Worm (Caenorhabditis elegans) whole organism, L3 larva: ENCODE data around the gene ceeh-1.
A peak's percentile ranks its signal among the peaks of the same experiment; 100 is the strongest.

Experiments
- R02D3.7 ChIP-seq: fragments of 150-350 bp; optimal IDR thresholded peaks from 2 replicates; lab custom pipeline; 2014; ENCODE audit warnings: missing biosample characterization, missing genetic modification characterization
- aly-2 ChIP-seq: fragments of 150-350 bp; optimal IDR thresholded peaks from 2 replicates; lab custom pipeline; 2014; ENCODE audit warnings: missing biosample characterization, missing genetic modification characterization
- ama-1 ChIP-seq: fragments of 150-350 bp; optimal IDR thresholded peaks from 2 replicates; lab custom pipeline; 2018
- ceh-28 ChIP-seq: fragments of 150-350 bp; optimal IDR thresholded peaks from 2 replicates; lab custom pipeline; 2014; ENCODE audit warnings: missing biosample characterization, missing genetic modification reagents, missing genetic modification characterization
- ceh-9 ChIP-seq: sonication (generic microtip); optimal IDR thresholded peaks from 2 replicates; lab custom pipeline; 2018; ENCODE audit warnings: missing biosample characterization, missing genetic modification characterization
- daf-12 ChIP-seq: fragments of 150-350 bp; optimal IDR thresholded peaks from 2 replicates; lab custom pipeline; 2014; ENCODE audit warnings: missing biosample characterization, missing genetic modification reagents, missing genetic modification characterization
- egl-27 ChIP-seq: sonication (generic microtip); optimal IDR thresholded peaks from 4 replicates; lab custom pipeline; 2017; ENCODE audit warnings: missing biosample characterization, missing genetic modification reagents, missing genetic modification characterization
- egl-5 ChIP-seq: fragments of 150-350 bp; optimal IDR thresholded peaks from 2 replicates; lab custom pipeline; 2017; ENCODE audit warnings: missing biosample characterization, missing genetic modification reagents, missing genetic modification characterization, inconsistent platforms
- elt-1 ChIP-seq: fragments of 150-350 bp; optimal IDR thresholded peaks from 2 replicates; lab custom pipeline; 2014; ENCODE audit warnings: missing biosample characterization, missing genetic modification characterization
- elt-2 ChIP-seq: sonication (generic microtip); optimal IDR thresholded peaks from 2 replicates; lab custom pipeline; 2016; ENCODE audit warnings: missing genetic modification reagents, mild to moderate bottlenecking, missing genetic modification characterization, missing compliant biosample characterization
- elt-3 ChIP-seq, 3 experiments: fragments of 150-350 bp in 1 of 3; sonication (generic microtip) in 2 of 3; optimal IDR thresholded peaks; 2 replicates in 2 of 3; 4 replicates in 1 of 3; lab custom pipeline; 2014 to 2017; ENCODE audit warnings: missing biosample characterization in 3 of 3, missing genetic modification characterization in 3 of 3
- eor-1 ChIP-seq, 2 experiments: fragments of 150-350 bp; optimal IDR thresholded peaks; 2 replicates each; lab custom pipeline; 2014 to 2018; ENCODE audit warnings: missing biosample characterization in 2 of 2, missing genetic modification characterization in 2 of 2
- fkh-10 ChIP-seq: sonication (generic microtip); optimal IDR thresholded peaks from 2 replicates; lab custom pipeline; 2017; ENCODE audit warnings: missing biosample characterization, missing genetic modification reagents, missing genetic modification characterization
- fkh-2 ChIP-seq: fragments of 150-350 bp; optimal IDR thresholded peaks from 2 replicates; lab custom pipeline; 2014; ENCODE audit warnings: missing biosample characterization, missing genetic modification reagents, missing genetic modification characterization
- jun-1 ChIP-seq: fragments of 150-350 bp; optimal IDR thresholded peaks from 2 replicates; lab custom pipeline; 2014; ENCODE audit warnings: missing biosample characterization, missing genetic modification reagents, missing genetic modification characterization
- lin-15B ChIP-seq: fragments of 150-350 bp; optimal IDR thresholded peaks from 2 replicates; lab custom pipeline; 2014; ENCODE audit warnings: missing biosample characterization, missing genetic modification characterization
- nfya-1 ChIP-seq: sonication (generic microtip); optimal IDR thresholded peaks from 2 replicates; lab custom pipeline; 2017; ENCODE audit warnings: missing genetic modification characterization, mild to moderate bottlenecking, missing compliant biosample characterization, antibody characterized with exemption, moderate library complexity; ENCODE audit not compliant: insufficient read depth
- nhr-11 ChIP-seq: fragments of 150-350 bp; optimal IDR thresholded peaks from 2 replicates; lab custom pipeline; 2014; ENCODE audit warnings: missing biosample characterization, missing genetic modification characterization
- nhr-23 ChIP-seq: fragments of 150-350 bp; optimal IDR thresholded peaks from 2 replicates; lab custom pipeline; 2014; ENCODE audit warnings: missing biosample characterization, missing genetic modification reagents, missing genetic modification characterization
- nhr-25 ChIP-seq: sonication (generic microtip); optimal IDR thresholded peaks from 2 replicates; lab custom pipeline; 2017; ENCODE audit warnings: missing biosample characterization, missing genetic modification characterization
- nhr-28 ChIP-seq: fragments of 150-350 bp; optimal IDR thresholded peaks from 2 replicates; lab custom pipeline; 2014; ENCODE audit warnings: missing biosample characterization, missing genetic modification characterization
- nhr-67 ChIP-seq: fragments of 150-350 bp; optimal IDR thresholded peaks from 2 replicates; lab custom pipeline; 2014; ENCODE audit warnings: missing biosample characterization, missing genetic modification characterization
- nhr-76 ChIP-seq: fragments of 150-350 bp; sonication (generic microtip); optimal IDR thresholded peaks from 5 replicates; lab custom pipeline; 2014; ENCODE audit warnings: missing biosample characterization, missing genetic modification characterization
- pha-4 ChIP-seq: fragments of 150-350 bp; optimal IDR thresholded peaks from 2 replicates; lab custom pipeline; 2014; ENCODE audit warnings: missing biosample characterization, missing genetic modification reagents, missing genetic modification characterization
- sea-2 ChIP-seq: fragments of 150-350 bp; sonication (generic microtip); optimal IDR thresholded peaks from 4 replicates; lab custom pipeline; 2014; ENCODE audit warnings: missing biosample characterization, missing genetic modification reagents, missing genetic modification characterization
- skn-1 ChIP-seq: fragments of 150-350 bp; optimal IDR thresholded peaks from 2 replicates; lab custom pipeline; 2014; ENCODE audit warnings: missing biosample characterization, missing genetic modification characterization
- snpc-4 ChIP-seq: fragments of 150-350 bp; optimal IDR thresholded peaks from 2 replicates; lab custom pipeline; 2014; ENCODE audit warnings: missing biosample characterization, missing genetic modification characterization
- unc-39 ChIP-seq: sonication (generic microtip); optimal IDR thresholded peaks from 4 replicates; lab custom pipeline; 2017; ENCODE audit warnings: missing biosample characterization, missing genetic modification characterization
- unc-62 ChIP-seq: fragments of 150-350 bp; sonication (generic microtip); optimal IDR thresholded peaks from 4 replicates; lab custom pipeline; 2014; ENCODE audit warnings: missing biosample characterization, missing genetic modification reagents, missing genetic modification characterization
- zag-1 ChIP-seq: fragments of 150-350 bp; optimal IDR thresholded peaks from 2 replicates; lab custom pipeline; 2014; ENCODE audit warnings: missing biosample characterization, missing genetic modification characterization
- ztf-11 ChIP-seq: fragments of 150-350 bp; optimal IDR thresholded peaks from 2 replicates; lab custom pipeline; 2014; ENCODE audit warnings: missing biosample characterization, missing genetic modification characterization
- ztf-4 ChIP-seq: fragments of 150-350 bp; optimal IDR thresholded peaks from 2 replicates; lab custom pipeline; 2014; ENCODE audit warnings: missing biosample characterization, missing genetic modification characterization

Gene ceeh-1

DNA sequence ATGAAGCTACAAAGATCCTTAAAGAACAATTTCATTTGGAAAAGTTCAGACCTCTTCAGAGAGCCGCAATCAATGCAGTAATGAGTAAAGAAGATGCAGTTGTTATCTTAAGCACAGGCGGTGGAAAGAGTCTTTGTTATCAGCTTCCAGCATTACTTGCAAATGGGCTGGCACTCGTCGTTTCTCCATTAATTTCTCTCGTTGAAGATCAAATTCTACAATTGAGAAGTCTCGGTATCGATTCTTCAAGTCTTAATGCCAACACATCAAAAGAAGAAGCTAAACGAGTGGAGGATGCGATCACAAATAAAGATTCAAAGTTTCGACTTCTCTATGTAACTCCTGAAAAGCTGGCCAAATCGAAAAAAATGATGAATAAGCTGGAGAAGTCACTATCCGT, 24.8 kb upstream of the ceeh-1 start:
- no peak for TF ChIP-seq eor-1 (tag; optimal IDR thresholded peaks at IDR 0.05; lab: Kevin White, UChicago)
- TF ChIP-seq ceh-28 (tag; lab: Kevin White, UChicago) = no peak
- TF ChIP-seq egl-27 (tag; lab: Kevin White, UChicago) = no peak
- no peak for TF ChIP-seq nfya-1 (tag; lab: Kevin White, UChicago)
- no peak for TF ChIP-seq daf-12
- no peak for TF ChIP-seq nhr-11 (tag; lab: Kevin White, UChicago)
- no peak for TF ChIP-seq ztf-4 (tag; lab: Kevin White, UChicago)
- no peak for TF ChIP-seq lin-15B (tag; lab: Kevin White, UChicago)
- TF ChIP-seq aly-2 = no peak
- no peak for TF ChIP-seq unc-62
- no peak for TF ChIP-seq nhr-28 (tag; lab: Kevin White, UChicago)

ce11 chrIII:856260-856659, 24.2 kb upstream of the ceeh-1 start, which contains the start of gene K02F3.12:
K02F3.12 (plus strand) TSS chrIII:856560.
- no peak for TF ChIP-seq ztf-11 (tag; lab: Kevin White, UChicago)
- TF ChIP-seq nhr-76 (tag; lab: Kevin White, UChicago) = no peak
- TF ChIP-seq unc-39 (tag; lab: Kevin White, UChicago) = no peak
- no peak for TF ChIP-seq fkh-10 (GFP tag; lab: Kevin White, UChicago)
- no peak for TF ChIP-seq sea-2 (GFP tag; lab: Kevin White, UChicago)
- no peak for TF ChIP-seq R02D3.7 (tag; lab: Kevin White, UChicago)
- TF ChIP-seq snpc-4 (tag; lab: Kevin White, UChicago) = no peak
- TF ChIP-seq, all 47 proteins: peak for 0

DNA sequence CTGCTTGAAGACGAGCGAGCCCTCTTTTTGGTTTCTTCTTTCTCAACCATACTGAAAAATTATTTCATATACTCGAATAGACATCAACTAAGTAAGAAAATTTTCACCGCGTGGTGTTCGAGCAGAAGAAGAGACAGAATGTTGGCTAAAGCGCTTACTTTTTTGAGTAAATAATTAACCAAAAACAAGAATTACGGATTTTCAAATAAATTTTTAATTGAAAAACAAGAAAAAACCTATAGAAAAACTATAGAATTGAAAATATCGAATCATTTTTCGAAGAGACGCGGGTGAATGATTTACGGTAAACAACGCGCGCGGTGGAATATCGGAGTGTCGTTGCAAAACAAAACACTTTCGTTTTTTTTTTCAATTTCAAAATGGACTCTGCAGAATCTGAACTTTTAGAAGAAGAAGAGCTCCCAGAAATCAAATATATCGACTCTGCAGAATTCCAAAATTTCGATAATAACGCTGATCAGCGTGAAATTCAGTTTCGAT, 21.8 kb upstream of the ceeh-1 start, which contains the start of the genes rnp-5 and tag-51:
Gene rnp-5 (minus strand): TSS at position 51 of the 501 bp plus-strand sequence.
Gene tag-51 (plus strand): TSS at position 363 of the 501 bp plus-strand sequence.
- peak; percentile 51 for TF ChIP-seq R02D3.7 (tag; lab: Kevin White, UChicago)
- TF ChIP-seq egl-5 (tag; lab: Kevin White, UChicago) = no peak
- no peak for TF ChIP-seq nfya-1 (tag; lab: Kevin White, UChicago)
- TF ChIP-seq pha-4 (tag; lab: Kevin White, UChicago) = peak; percentile 53
- peak; percentile 21 for TF ChIP-seq lin-15B (tag; lab: Kevin White, UChicago)
- TF ChIP-seq, all 47 proteins: peak for 3

DNA sequence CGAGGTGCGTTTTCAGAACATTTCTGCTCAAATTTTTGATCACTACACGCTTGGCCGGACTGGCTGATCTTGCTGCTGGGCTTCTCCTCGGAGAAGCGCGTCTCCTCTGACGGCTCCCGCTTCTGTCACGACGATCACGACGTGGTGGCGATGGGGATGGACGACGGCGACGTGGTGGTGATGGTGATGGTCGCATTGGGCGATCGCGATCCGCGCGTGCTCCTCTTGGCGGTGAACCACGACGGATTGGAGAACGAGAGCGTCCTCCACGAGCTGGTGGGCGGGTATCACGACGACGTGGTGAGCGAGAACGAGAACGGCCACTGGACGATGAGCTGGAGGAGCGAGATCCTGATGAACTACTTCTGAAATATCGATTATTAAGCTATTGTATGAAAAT, 21.3 kb upstream of the ceeh-1 start:
- TF ChIP-seq ztf-11 (tag; lab: Kevin White, UChicago) (no peak), ceh-9 (tag; lab: Kevin White, UChicago) (no peak), ceh-28 (tag; lab: Kevin White, UChicago) (no peak), jun-1 (no peak)

ce11 chrIII:852296-852695, 20.2 kb upstream of the ceeh-1 start, which contains the start of gene moma-1:
moma-1 (minus strand) TSS chrIII:852396.
- TF ChIP-seq nhr-76 (tag; lab: Kevin White, UChicago) = no peak
- TF ChIP-seq nhr-23 (tag; lab: Kevin White, UChicago) = no peak
- no peak for TF ChIP-seq egl-27 (tag; lab: Kevin White, UChicago)
- no peak for TF ChIP-seq ama-1 (lab: Kevin White, UChicago)
- no peak for TF ChIP-seq egl-5 (tag; lab: Kevin White, UChicago)
- no peak for TF ChIP-seq pha-4 (tag; lab: Kevin White, UChicago)
- no peak for TF ChIP-seq zag-1
- no peak for TF ChIP-seq fkh-2 (tag; lab: Kevin White, UChicago)
- no peak for TF ChIP-seq elt-2 (tag; lab: Kevin White, UChicago)
- no peak for TF ChIP-seq ztf-4 (tag; lab: Kevin White, UChicago)
- no peak for TF ChIP-seq nhr-67
- no peak for TF ChIP-seq unc-62
- no peak for TF ChIP-seq elt-3 (tag; optimal IDR thresholded peaks at IDR 0.05; lab: Kevin White, UChicago)
- TF ChIP-seq skn-1 (tag; lab: Kevin White, UChicago) = no peak
- no peak for TF ChIP-seq R02D3.7 (tag; lab: Kevin White, UChicago)
- no peak for TF ChIP-seq elt-1 (tag; lab: Kevin White, UChicago)
- no peak for TF ChIP-seq ztf-11 (tag; lab: Kevin White, UChicago)
- TF ChIP-seq nhr-25 (tag; lab: Kevin White, UChicago) = no peak
- no peak for TF ChIP-seq ceh-28 (tag; lab: Kevin White, UChicago)
